Worm (Caenorhabditis elegans) whole organism, L1 larva: ENCODE measurements around the gene C11H1.5.

Experiments
- elt-3 ChIP-seq, 6 experiments: fragments of 150-350 bp in 1 of 6; sonication (generic microtip); optimal IDR thresholded peaks; 2 replicates each; lab custom pipeline; 2017 to 2018; ENCODE audit warnings: missing biosample characterization in 6 of 6, missing genetic modification characterization in 6 of 6, inconsistent platforms in 1 of 6
- fos-1 ChIP-seq: fragments of 150-350 bp; optimal IDR thresholded peaks from 2 replicates; lab custom pipeline; 2014; ENCODE audit warnings: missing biosample characterization, missing genetic modification characterization
- isw-1 ChIP-seq: fragments of 200-800 bp; sonication (Bioruptor generic); IDR thresholded peaks from 2 replicates; pipeline ENCODE4 v1.3.6; 2022; ENCODE audit warnings: missing genetic modification characterization, missing compliant biosample characterization
- nhr-12 ChIP-seq: sonication (generic microtip); optimal IDR thresholded peaks from 2 replicates; lab custom pipeline; 2017; ENCODE audit warnings: missing biosample characterization, missing genetic modification characterization
- nhr-28 ChIP-seq: fragments of 150-350 bp; optimal IDR thresholded peaks from 2 replicates; lab custom pipeline; 2014; ENCODE audit warnings: missing biosample characterization, missing genetic modification characterization
- nhr-47 ChIP-seq: sonication (generic microtip); optimal IDR thresholded peaks from 2 replicates; lab custom pipeline; 2016; ENCODE audit warnings: mild to moderate bottlenecking, missing genetic modification characterization, moderate library complexity, missing compliant biosample characterization
- nhr-76 ChIP-seq: sonication (generic microtip); optimal IDR thresholded peaks from 2 replicates; lab custom pipeline; 2017; ENCODE audit warnings: missing biosample characterization, missing genetic modification characterization
- snpc-4 ChIP-seq: fragments of 150-350 bp; optimal IDR thresholded peaks from 2 replicates; lab custom pipeline; 2014; ENCODE audit warnings: missing biosample characterization, missing genetic modification characterization
- unc-98 ChIP-seq: fragments of 200-800 bp; sonication (Bioruptor generic); IDR thresholded peaks from 2 replicates; pipeline ENCODE4 v1.3.6; 2022; ENCODE audit warnings: missing genetic modification characterization, missing compliant biosample characterization

DNA sequence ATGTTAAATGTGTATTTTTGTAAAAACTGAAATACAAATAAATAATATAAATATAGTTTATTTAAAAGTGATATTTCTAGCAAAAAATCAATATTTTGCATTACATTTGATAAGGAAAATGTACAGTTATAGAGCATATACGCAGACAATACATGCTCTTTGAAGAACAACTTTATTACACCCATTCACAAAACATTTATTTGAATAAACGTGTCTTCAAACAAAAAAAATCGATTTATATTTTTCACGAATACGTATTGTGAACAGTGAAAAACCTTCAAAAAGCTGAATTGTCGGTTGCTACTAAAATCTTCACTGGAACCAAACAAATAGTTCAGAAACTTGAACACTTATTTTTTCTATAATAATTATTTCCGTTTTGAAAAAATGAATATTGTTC, 44.6 kb upstream of the C11H1.5 start, which contains the start of gene K04G11.3:
- TF ChIP-seq unc-98 (GFP tag; lab: Robert Waterston, UW): no peak
- TF ChIP-seq elt-3 (tag; optimal IDR thresholded peaks at IDR 0.05; lab: Kevin White, UChicago): no peak
- TF ChIP-seq snpc-4 (tag; lab: Kevin White, UChicago): no peak
- TF ChIP-seq nhr-76 (tag; lab: Kevin White, UChicago): no peak
- no peak for TF ChIP-seq fos-1 (tag; lab: Kevin White, UChicago)
- no peak for TF ChIP-seq nhr-12
- TF ChIP-seq isw-1 (GFP tag; lab: Robert Waterston, UW): no peak
- TF ChIP-seq nhr-28 (tag; lab: Kevin White, UChicago): no peak
- no peak for TF ChIP-seq nhr-47 (tag; lab: Kevin White, UChicago)
